Fruit fly (Drosophila melanogaster) whole organism, embryonic: Measurements from ENCODE around the gene Ca-Ma2d.
A peak's percentile ranks its signal among the peaks of the same experiment; 100 is the strongest.

Experiments
- Adf1 ChIP-seq: fragments of 200-800 bp; sonication (Bioruptor generic); IDR thresholded peaks from 2 replicates; pipeline ENCODE4 v1.3.6; 2022; ENCODE audit warnings: missing biosample characterization, missing genetic modification characterization
- CG10274 ChIP-seq: fragments of 200-800 bp; sonication (Bioruptor generic); optimal IDR thresholded peaks from 3 replicates; lab custom pipeline; 2017; ENCODE audit warnings: missing biosample characterization, mild to moderate bottlenecking, missing genetic modification characterization
- CG10366 ChIP-seq: fragments of 200-800 bp; sonication (Bioruptor generic); IDR thresholded peaks from 2 replicates; pipeline ENCODE4 v1.3.6; 2022; ENCODE audit warnings: missing biosample characterization, missing genetic modification characterization
- CG10654 ChIP-seq: fragments of 200-800 bp; sonication (Bioruptor generic); optimal IDR thresholded peaks from 2 replicates; lab custom pipeline; 2016; ENCODE audit warnings: missing biosample characterization, missing genetic modification characterization
- CG11456 ChIP-seq: fragments of 200-800 bp; sonication (Bioruptor generic); IDR thresholded peaks from 3 replicates; pipeline ENCODE4 v1.3.6; 2022; ENCODE audit warnings: missing biosample characterization, missing genetic modification characterization
- CG11504 ChIP-seq: fragments of 200-800 bp; sonication (Bioruptor generic); optimal IDR thresholded peaks from 3 replicates; lab custom pipeline; 2019; ENCODE audit warnings: missing biosample characterization, mild to moderate bottlenecking, missing genetic modification characterization, moderate library complexity
- CG12299 ChIP-seq: fragments of 200-800 bp; sonication (Bioruptor generic); optimal IDR thresholded peaks from 2 replicates; lab custom pipeline; 2018; ENCODE audit warnings: missing biosample characterization, mild to moderate bottlenecking, missing genetic modification characterization
- CG15696 ChIP-seq: fragments of 200-800 bp; sonication (Bioruptor generic); optimal IDR thresholded peaks from 2 replicates; lab custom pipeline; 2019; ENCODE audit warnings: missing biosample characterization, mild to moderate bottlenecking, missing genetic modification characterization, moderate library complexity
- CG17568 ChIP-seq: fragments of 200-800 bp; sonication (Bioruptor generic); optimal IDR thresholded peaks from 2 replicates; lab custom pipeline; 2018; ENCODE audit warnings: missing biosample characterization, mild to moderate bottlenecking, missing genetic modification characterization, moderate library complexity
- CG2116 ChIP-seq: fragments of 200-800 bp; sonication (Bioruptor generic); optimal IDR thresholded peaks from 3 replicates; lab custom pipeline; 2018; ENCODE audit warnings: missing biosample characterization, mild to moderate bottlenecking, missing genetic modification characterization
- CG2199 ChIP-seq: fragments of 200-800 bp; sonication (Bioruptor generic); IDR thresholded peaks from 3 replicates; pipeline ENCODE4 v1.3.6; 2022; ENCODE audit warnings: missing biosample characterization, missing genetic modification characterization
- CG31224 ChIP-seq: fragments of 200-800 bp; sonication (Bioruptor generic); IDR thresholded peaks from 2 replicates; pipeline ENCODE4 v1.3.6; 2022; ENCODE audit warnings: missing biosample characterization, missing genetic modification characterization
- CG31365 ChIP-seq: fragments of 200-800 bp; sonication (Bioruptor generic); optimal IDR thresholded peaks from 2 replicates; lab custom pipeline; 2018; ENCODE audit warnings: missing biosample characterization, mild to moderate bottlenecking, missing genetic modification characterization
- CG43689 ChIP-seq: fragments of 200-800 bp; sonication (Bioruptor generic); IDR thresholded peaks from 2 replicates; pipeline ENCODE4 v1.3.6; 2022; ENCODE audit warnings: missing biosample characterization, missing genetic modification characterization
- CG6689 ChIP-seq: fragments of 200-800 bp; sonication (Bioruptor generic); IDR thresholded peaks from 2 replicates; pipeline ENCODE4 v1.3.6; 2022; ENCODE audit warnings: missing biosample characterization, missing genetic modification characterization
- CG6791 ChIP-seq: fragments of 200-800 bp; sonication (Bioruptor generic); IDR thresholded peaks from 3 replicates; pipeline ENCODE4 v1.3.6; 2022; ENCODE audit warnings: missing biosample characterization, missing genetic modification characterization; ENCODE audit not compliant: partially characterized antibody
- CG7786 ChIP-seq: fragments of 200-800 bp; sonication (Bioruptor generic); optimal IDR thresholded peaks from 2 replicates; lab custom pipeline; 2016; ENCODE audit warnings: missing biosample characterization, missing genetic modification characterization
- CG8290 ChIP-seq, 3 experiments: fragments of 200-800 bp; sonication (Bioruptor generic); optimal IDR thresholded peaks; 2 replicates each; lab custom pipeline; 2016 to 2019; ENCODE audit warnings: missing biosample characterization in 3 of 3, missing genetic modification characterization in 3 of 3, mild to moderate bottlenecking in 2 of 3, moderate library complexity in 1 of 3
- CG8388 ChIP-seq: fragments of 200-800 bp; sonication (Bioruptor generic); optimal IDR thresholded peaks from 2 replicates; lab custom pipeline; 2019; ENCODE audit warnings: missing biosample characterization, mild to moderate bottlenecking, missing genetic modification characterization, moderate library complexity
- CG9876 ChIP-seq: fragments of 200-800 bp; sonication (Bioruptor generic); optimal IDR thresholded peaks from 2 replicates; lab custom pipeline; 2016; ENCODE audit warnings: missing biosample characterization, missing genetic modification characterization
- CrebB ChIP-seq: fragments of 200-800 bp; sonication (Bioruptor generic); optimal IDR thresholded peaks from 3 replicates; lab custom pipeline; 2018; ENCODE audit warnings: missing biosample characterization, mild to moderate bottlenecking, missing genetic modification characterization
- Deaf1 ChIP-seq: fragments of 200-800 bp; optimal IDR thresholded peaks from 3 replicates; lab custom pipeline; 2019; ENCODE audit warnings: missing biosample characterization, mild to moderate bottlenecking, missing genetic modification characterization, moderate library complexity
- GATAe ChIP-seq: fragments of 200-800 bp; sonication (Bioruptor generic); conservative IDR thresholded peaks from 2 replicates; pipeline ENCODE4 v1.3.6; 2022; ENCODE audit warnings: missing biosample characterization, missing genetic modification characterization
- HmgD ChIP-seq: fragments of 200-800 bp; sonication (Bioruptor generic); optimal IDR thresholded peaks from 3 replicates; lab custom pipeline; 2016; ENCODE audit warnings: missing biosample characterization, missing genetic modification characterization
- Med ChIP-seq: fragments of 200-800 bp; sonication (Bioruptor generic); peaks from one replicate; lab custom pipeline; 2016; ENCODE audit warnings: missing biosample characterization, missing genetic modification characterization, mild to moderate bottlenecking, inconsistent platforms, moderate library complexity
- Meics ChIP-seq: fragments of 200-800 bp; sonication (Bioruptor generic); optimal IDR thresholded peaks from 2 replicates; lab custom pipeline; 2017; ENCODE audit warnings: missing biosample characterization, mild to moderate bottlenecking, missing genetic modification characterization
- NFAT ChIP-seq: fragments of 200-800 bp; sonication (Bioruptor generic); IDR thresholded peaks from 2 replicates; pipeline ENCODE4 v1.3.6; 2022; ENCODE audit warnings: missing biosample characterization, missing genetic modification characterization
- Neu2 ChIP-seq: fragments of 200-800 bp; sonication (Bioruptor generic); optimal IDR thresholded peaks from 3 replicates; lab custom pipeline; 2016; ENCODE audit warnings: missing biosample characterization, missing genetic modification characterization, borderline replicate concordance
- Opbp ChIP-seq: fragments of 200-800 bp; sonication (Bioruptor generic); IDR thresholded peaks from 3 replicates; pipeline ENCODE4 v1.3.6; 2022; ENCODE audit warnings: missing biosample characterization, missing genetic modification characterization; ENCODE audit not compliant: partially characterized antibody
- Ptx1 ChIP-seq: fragments of 200-800 bp; sonication (Bioruptor generic); IDR thresholded peaks from 2 replicates; pipeline ENCODE4 v1.3.6; 2022; ENCODE audit warnings: missing biosample characterization, missing genetic modification characterization
- Rfx ChIP-seq: fragments of 200-800 bp; sonication (Bioruptor generic); IDR thresholded peaks from 2 replicates; pipeline ENCODE4 v1.3.6; 2022; ENCODE audit warnings: missing biosample characterization, missing genetic modification characterization
- bcd ChIP-seq: fragments of 200-800 bp; sonication (Bioruptor generic); optimal IDR thresholded peaks from 2 replicates; lab custom pipeline; 2017; ENCODE audit warnings: missing biosample characterization, mild to moderate bottlenecking, missing genetic modification characterization
- cas ChIP-seq: fragments of 200-800 bp; sonication (Bioruptor generic); IDR thresholded peaks from 2 replicates; pipeline ENCODE4 v1.3.6; 2022; ENCODE audit warnings: missing biosample characterization, missing genetic modification characterization
- cato ChIP-seq: fragments of 200-800 bp; sonication (Bioruptor generic); optimal IDR thresholded peaks from 2 replicates; lab custom pipeline; 2016; ENCODE audit warnings: missing biosample characterization, missing genetic modification characterization, borderline replicate concordance
- dpn ChIP-seq, 2 experiments: fragments of 200-800 bp; sonication (Bioruptor generic); optimal IDR thresholded peaks; 3 replicates each; lab custom pipeline; 2016; ENCODE audit warnings: missing biosample characterization in 2 of 2, missing genetic modification characterization in 2 of 2
- fd64A ChIP-seq: fragments of 200-800 bp; sonication (Bioruptor generic); optimal IDR thresholded peaks from 3 replicates; lab custom pipeline; 2018; ENCODE audit warnings: missing biosample characterization, mild to moderate bottlenecking, missing genetic modification characterization
- gcm2 ChIP-seq: fragments of 200-800 bp; sonication (Bioruptor generic); optimal IDR thresholded peaks from 2 replicates; lab custom pipeline; 2016; ENCODE audit warnings: missing biosample characterization, missing genetic modification characterization
- hb ChIP-seq: fragments of 200-800 bp; sonication (Bioruptor generic); IDR thresholded peaks from 3 replicates; pipeline ENCODE4 v1.3.6; 2022; ENCODE audit warnings: missing biosample characterization, missing genetic modification characterization; ENCODE audit not compliant: partially characterized antibody
- ind ChIP-seq: fragments of 200-800 bp; sonication (Bioruptor generic); optimal IDR thresholded peaks from 3 replicates; lab custom pipeline; 2016; ENCODE audit warnings: missing biosample characterization, missing genetic modification characterization
- jigr1 ChIP-seq: fragments of 200-800 bp; sonication (Bioruptor generic); IDR thresholded peaks from 3 replicates; pipeline ENCODE4 v1.3.6; 2022; ENCODE audit warnings: missing biosample characterization, missing genetic modification characterization
- jumu ChIP-seq: fragments of 200-800 bp; sonication (Bioruptor generic); optimal IDR thresholded peaks from 3 replicates; lab custom pipeline; 2016; ENCODE audit warnings: missing biosample characterization, missing genetic modification characterization
- lbe ChIP-seq: fragments of 200-800 bp; sonication (Bioruptor generic); optimal IDR thresholded peaks from 2 replicates; lab custom pipeline; 2016; ENCODE audit warnings: missing biosample characterization, mild to moderate bottlenecking, missing genetic modification characterization
- mirr ChIP-seq: fragments of 200-800 bp; sonication (Bioruptor generic); optimal IDR thresholded peaks from 3 replicates; lab custom pipeline; 2018; ENCODE audit warnings: missing biosample characterization, mild to moderate bottlenecking, missing genetic modification characterization
- nmo ChIP-seq: fragments of 200-800 bp; sonication (Bioruptor generic); optimal IDR thresholded peaks from 2 replicates; lab custom pipeline; 2018; ENCODE audit warnings: missing biosample characterization, mild to moderate bottlenecking, missing genetic modification characterization, moderate library complexity
- repo ChIP-seq: fragments of 200-800 bp; sonication (Bioruptor generic); optimal IDR thresholded peaks from 2 replicates; lab custom pipeline; 2016; ENCODE audit warnings: missing biosample characterization, missing genetic modification characterization
- ssp ChIP-seq: fragments of 200-800 bp; sonication (Bioruptor generic); IDR thresholded peaks from 2 replicates; pipeline ENCODE4 v1.3.6; 2022; ENCODE audit warnings: missing biosample characterization, missing genetic modification characterization
- tap ChIP-seq: fragments of 200-800 bp; optimal IDR thresholded peaks from 3 replicates; lab custom pipeline; 2019; ENCODE audit warnings: missing biosample characterization, mild to moderate bottlenecking, missing genetic modification characterization, moderate library complexity
- wek ChIP-seq: fragments of 200-800 bp; sonication (Bioruptor generic); optimal IDR thresholded peaks from 3 replicates; lab custom pipeline; 2018; ENCODE audit warnings: missing biosample characterization, mild to moderate bottlenecking, missing genetic modification characterization, moderate library complexity

Gene Ca-Ma2d

DNA sequence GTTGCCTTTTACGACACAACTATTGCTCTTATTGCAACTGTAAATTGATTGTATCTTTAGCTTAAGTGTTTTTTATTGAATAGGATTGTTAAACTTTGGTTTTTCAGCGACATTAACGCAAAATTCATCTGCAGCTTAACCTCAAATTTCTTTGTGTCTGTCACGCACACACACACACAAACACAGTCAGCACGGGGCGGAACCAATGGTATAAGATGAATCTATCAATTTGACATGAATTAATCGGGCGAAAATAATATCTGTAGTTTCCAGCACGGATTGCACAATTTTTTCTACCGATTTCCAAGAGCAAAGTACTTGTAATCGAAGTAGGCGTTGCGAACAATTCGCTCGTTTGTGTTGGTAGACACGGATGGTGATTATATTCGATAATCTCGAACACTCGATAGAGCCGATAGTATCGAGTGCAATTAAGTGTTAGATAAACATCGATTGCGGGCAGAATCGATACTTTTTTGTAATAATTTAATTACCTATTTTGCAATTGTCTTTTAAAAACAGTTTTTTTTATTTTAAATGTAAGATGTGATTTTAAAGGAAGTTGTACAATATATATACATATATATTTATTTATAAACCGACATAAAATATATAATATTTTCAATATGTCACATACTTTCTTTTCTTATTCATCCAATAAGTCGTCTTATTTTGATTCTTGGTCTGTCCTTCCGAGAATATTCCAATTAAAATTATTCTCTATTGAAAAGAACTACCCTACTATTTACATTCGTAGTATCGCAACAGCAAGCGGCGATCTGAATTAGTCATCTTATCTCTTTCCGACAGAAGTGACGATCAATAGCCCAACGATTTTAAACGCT is 26.2 kb downstream of the Ca-Ma2d start, which contains the start of the genes PRL-1 and EndoGI (continued):
- TF ChIP-seq CG10654 (GFP tag; lab: Kevin White, UChicago) (peak; percentile 65), wek (GFP tag; lab: Kevin White, UChicago) (peak; percentile 54), CrebB (tag; lab: Kevin White, UChicago) (peak; percentile 73), CG17568 (GFP tag; lab: Kevin White, UChicago) (peak; percentile 89), CG9876 (GFP tag; lab: Kevin White, UChicago) (no peak), fd64A (no peak), Rfx (GFP tag; lab: Robert Waterston, UW) (peak; percentile 76), Opbp (GFP tag; lab: Robert Waterston, UW) (peak; percentile 99), gcm2 (GFP tag; lab: Kevin White, UChicago) (no peak), lbe (peak; percentile 70), HmgD (GFP tag; lab: Kevin White, UChicago) (no peak), hb (GFP tag; lab: Robert Waterston, UW) (peak; percentile 100), repo (GFP tag; lab: Kevin White, UChicago) (peak; percentile 10), NFAT (GFP tag; lab: Robert Waterston, UW) (no peak; the same call in 1 of the 2 replicates), CG6689 (peak; percentile 83; the same call in 1 of the 2 replicates), ssp (GFP tag; lab: Robert Waterston, UW) (no peak), CG8388 (peak; percentile 77), cato (GFP tag; lab: Kevin White, UChicago) (peak; percentile 17), Med (peak; percentile 88), CG6791 (GFP tag; lab: Robert Waterston, UW) (peak; percentile 100), Adf1 (peak; percentile 38; the same call in 1 of the 2 replicates), Deaf1 (tag; lab: Kevin White, UChicago) (peak; percentile 62), CG11504 (tag; lab: Kevin White, UChicago) (peak; percentile 82), CG31224 (GFP tag; lab: Robert Waterston, UW) (peak; percentile 66), CG10274 (GFP tag; lab: Kevin White, UChicago) (no peak), CG11456 (no peak), CG15696 (tag; lab: Kevin White, UChicago) (peak; percentile 60), jumu (no peak), ind (GFP tag; lab: Kevin White, UChicago) (peak; percentile 53), CG7786 (no peak), CG8290 (GFP tag; optimal IDR thresholded peaks at IDR 0.05; lab: Kevin White, UChicago) (peak; percentile 49), CG8290 (tag; optimal IDR thresholded peaks at IDR 0.05; lab: Kevin White, UChicago) (peak in 1 of 2 experiments; percentile 68), cas (0 out of 2 replicates have a peak, but pooled peaks have one; percentile 44), jigr1 (GFP tag; lab: Robert Waterston, UW) (no peak), CG10366 (peak; percentile 70; the same call in 1 of the 2 replicates), Ptx1 (GFP tag; lab: Robert Waterston, UW) (peak; percentile 77), dpn (GFP tag; optimal IDR thresholded peaks at IDR 0.05; lab: Kevin White, UChicago) (peak; percentile 1 to 73), CG2199 (GFP tag; lab: Robert Waterston, UW) (peak; percentile 12; the same call in 1 of the 3 replicates), Neu2 (GFP tag; lab: Kevin White, UChicago) (no peak), bcd (GFP tag; lab: Kevin White, UChicago) (no peak), Meics (GFP tag; lab: Kevin White, UChicago) (peak; percentile 80), CG12299 (peak; percentile 78), CG43689 (GFP tag; lab: Robert Waterston, UW) (no peak), tap (tag; lab: Kevin White, UChicago) (peak; percentile 87), mirr (GFP tag; lab: Kevin White, UChicago) (no peak), CG2116 (GFP tag; lab: Kevin White, UChicago) (peak; percentile 83), nmo (GFP tag; lab: Kevin White, UChicago) (peak; percentile 82), CG31365 (tag; lab: Kevin White, UChicago) (no peak), GATAe (GFP tag; lab: Robert Waterston, UW) (0 out of 2 replicates have a peak, but pooled peaks have one; percentile 12)
